Worm (Caenorhabditis elegans): ENCODE measurements around the gene ZK512.8.

ZK512.8 gene

ce11 chrIII:9138601-9139000 lies 7.3 kb upstream of the ZK512.8 start, which contains the start of gene ZK512.7:
Gene ZK512.7 (minus strand): TSS chrIII:9138701.
- no peak for TF ChIP-seq unc-62 (GFP tag; optimal IDR thresholded peaks at IDR 0.05)

- no peak for TF ChIP-seq unc-62 (GFP tag; optimal IDR thresholded peaks at IDR 0.05)
Observed at ce11 chrIII:9143911-9144310, 2.0 kb upstream of the ZK512.8 start, which contains the start of gene ZK512.11. Gene ZK512.11 (plus strand): TSS chrIII:9144211.

- no peak for TF ChIP-seq unc-62 (GFP tag; optimal IDR thresholded peaks at IDR 0.05)
Observed at ce11 chrIII:9144744-9145390, 998 bp upstream of the ZK512.8 start, which contains the start of the genes ZK512.2 and ZK512.4. Gene ZK512.2 (minus strand): TSS chrIII:9144794. Gene ZK512.4 (plus strand): TSS chrIII:9145340.

- TF ChIP-seq unc-62 (GFP tag; optimal IDR thresholded peaks at IDR 0.05) = no peak
Observed at ce11 chrIII:9149132-9149531, 3.3 kb downstream of the ZK512.8 start.

ce11 chrIII:9151782-9152181 lies 5.9 kb downstream of the ZK512.8 start:
- no peak for TF ChIP-seq unc-62 (GFP tag; optimal IDR thresholded peaks at IDR 0.05)

- no peak for TF ChIP-seq unc-62 (GFP tag; optimal IDR thresholded peaks at IDR 0.05)
Observed at ce11 chrIII:9152950-9153349, 7.1 kb downstream of the ZK512.8 start.

ce11 chrIII:9153809-9154208 lies 7.9 kb downstream of the ZK512.8 start, which contains the start of gene nhl-1:
Gene nhl-1 (minus strand): TSS chrIII:9153909.
- no peak for TF ChIP-seq unc-62 (GFP tag; optimal IDR thresholded peaks at IDR 0.05)

ce11 chrIII:9154766-9155165 lies 8.9 kb downstream of the ZK512.8 start, which contains the start of gene irld-34:
Gene irld-34 (plus strand): TSS chrIII:9155066.
- no peak for TF ChIP-seq unc-62 (GFP tag; optimal IDR thresholded peaks at IDR 0.05)

ce11 chrIII:9161553-9161952 lies 15.7 kb downstream of the ZK512.8 start, which contains the start of gene ptr-9:
Gene ptr-9 (minus strand): TSS chrIII:9161653.
- TF ChIP-seq unc-62 (GFP tag; optimal IDR thresholded peaks at IDR 0.05) = no peak

ce11 chrIII:9162634-9163118 lies 16.8 kb downstream of the ZK512.8 start, which contains the start of gene dgk-3:
Gene dgk-3 (plus strand): TSS chrIII:9163068.
- TF ChIP-seq unc-62 (GFP tag; optimal IDR thresholded peaks at IDR 0.05) = no peak

- TF ChIP-seq unc-62 (GFP tag; optimal IDR thresholded peaks at IDR 0.05) = no peak
Observed at ce11 chrIII:9172702-9173101, 26.8 kb downstream of the ZK512.8 start, which contains the start of gene ina-1. Gene ina-1 (minus strand): TSS chrIII:9172802.

- TF ChIP-seq unc-62 (GFP tag; optimal IDR thresholded peaks at IDR 0.05) = no peak
Observed at ce11 chrIII:9173239-9173638, 27.4 kb downstream of the ZK512.8 start.

ce11 chrIII:9176008-9176407 lies 30.1 kb downstream of the ZK512.8 start:
- no peak for TF ChIP-seq unc-62 (GFP tag; optimal IDR thresholded peaks at IDR 0.05)

- no peak for TF ChIP-seq unc-62 (GFP tag; optimal IDR thresholded peaks at IDR 0.05)
Observed at ce11 chrIII:9177874-9178273, 32.0 kb downstream of the ZK512.8 start.

- no peak for TF ChIP-seq unc-62 (GFP tag; optimal IDR thresholded peaks at IDR 0.05)
Observed at ce11 chrIII:9181246-9181645, 35.4 kb downstream of the ZK512.8 start, which contains the start of gene tax-4. Gene tax-4 (plus strand): TSS chrIII:9181546.

ce11 chrIII:9185722-9186121 lies 39.9 kb downstream of the ZK512.8 start, which contains the start of gene ZC84.7:
Gene ZC84.7 (plus strand): TSS chrIII:9186022.
- TF ChIP-seq unc-62 (GFP tag; optimal IDR thresholded peaks at IDR 0.05) = no peak

ce11 chrIII:9191091-9191490 lies 45.2 kb downstream of the ZK512.8 start, which contains the start of gene cls-3:
Gene cls-3 (minus strand): TSS chrIII:9191109.
- no peak for TF ChIP-seq unc-62 (GFP tag; optimal IDR thresholded peaks at IDR 0.05)

Data from whole organism, dauer.